Fruit fly (Drosophila melanogaster) whole organism, prepupa: ENCODE data around the gene CG4982.

Source experiments
- CG10669 ChIP-seq: fragments of 200-800 bp; sonication (Bioruptor generic); optimal IDR thresholded peaks from 3 replicates; lab custom pipeline; 2018; ENCODE audit warnings: missing biosample characterization, mild to moderate bottlenecking, missing genetic modification characterization, moderate library complexity
- CG6808 ChIP-seq: fragments of 200-800 bp; sonication (Bioruptor generic); optimal IDR thresholded peaks from 3 replicates; lab custom pipeline; 2017; ENCODE audit warnings: missing biosample characterization, missing genetic modification characterization, mild to moderate bottlenecking, moderate library complexity, missing genetic modification reagents
- CG7368 ChIP-seq: fragments of 200-800 bp; sonication (Bioruptor generic); optimal IDR thresholded peaks from 3 replicates; lab custom pipeline; 2016; ENCODE audit warnings: missing biosample characterization, missing genetic modification characterization
- Eip93F ChIP-seq: fragments of 200-800 bp; sonication (Bioruptor generic); optimal IDR thresholded peaks from 2 replicates; lab custom pipeline; 2016; ENCODE audit warnings: missing biosample characterization, mild to moderate bottlenecking, missing genetic modification characterization
- Ets96B ChIP-seq: fragments of 200-800 bp; optimal IDR thresholded peaks from 2 replicates; lab custom pipeline; 2019; ENCODE audit warnings: missing biosample characterization, mild to moderate bottlenecking, missing genetic modification characterization, moderate library complexity
- Hr38 ChIP-seq: sonication (Bioruptor generic); optimal IDR thresholded peaks from 2 replicates; lab custom pipeline; 2016; ENCODE audit warnings: missing biosample characterization, missing genetic modification characterization
- Lpt ChIP-seq: fragments of 200-800 bp; sonication (Bioruptor generic); optimal IDR thresholded peaks from 3 replicates; lab custom pipeline; 2016; ENCODE audit warnings: missing biosample characterization, missing genetic modification characterization
- Met ChIP-seq: fragments of 200-800 bp; sonication (Bioruptor generic); optimal IDR thresholded peaks from 3 replicates; lab custom pipeline; 2016; ENCODE audit warnings: missing biosample characterization, missing genetic modification characterization
- Sox102F ChIP-seq: fragments of 200-800 bp; sonication (Bioruptor generic); optimal IDR thresholded peaks from 2 replicates; lab custom pipeline; 2016; ENCODE audit warnings: missing biosample characterization, mild to moderate bottlenecking, missing genetic modification characterization
- Sox15 ChIP-seq: fragments of 200-800 bp; sonication (Bioruptor generic); optimal IDR thresholded peaks from 3 replicates; lab custom pipeline; 2016; ENCODE audit warnings: missing biosample characterization, missing genetic modification characterization
- acj6 ChIP-seq: fragments of 200-800 bp; sonication (Bioruptor generic); optimal IDR thresholded peaks from 3 replicates; lab custom pipeline; 2016; ENCODE audit warnings: missing biosample characterization, missing genetic modification characterization
- ss ChIP-seq, 2 experiments: fragments of 200-800 bp; sonication (Bioruptor generic); optimal IDR thresholded peaks; 2 replicates in 1 of 2; 3 replicates in 1 of 2; lab custom pipeline; 2017 to 2018; ENCODE audit warnings: mild to moderate bottlenecking in 2 of 2, missing biosample characterization in 2 of 2, missing genetic modification characterization in 2 of 2, moderate library complexity in 1 of 2
- svp ChIP-seq: fragments of 200-800 bp; sonication (Bioruptor generic); peaks from one replicate; lab custom pipeline; 2016; ENCODE audit warnings: missing biosample characterization, missing genetic modification characterization
- topi ChIP-seq: fragments of 200-800 bp; sonication (Bioruptor generic); optimal IDR thresholded peaks from 3 replicates; lab custom pipeline; 2016; ENCODE audit warnings: missing biosample characterization, missing genetic modification characterization

DNA sequence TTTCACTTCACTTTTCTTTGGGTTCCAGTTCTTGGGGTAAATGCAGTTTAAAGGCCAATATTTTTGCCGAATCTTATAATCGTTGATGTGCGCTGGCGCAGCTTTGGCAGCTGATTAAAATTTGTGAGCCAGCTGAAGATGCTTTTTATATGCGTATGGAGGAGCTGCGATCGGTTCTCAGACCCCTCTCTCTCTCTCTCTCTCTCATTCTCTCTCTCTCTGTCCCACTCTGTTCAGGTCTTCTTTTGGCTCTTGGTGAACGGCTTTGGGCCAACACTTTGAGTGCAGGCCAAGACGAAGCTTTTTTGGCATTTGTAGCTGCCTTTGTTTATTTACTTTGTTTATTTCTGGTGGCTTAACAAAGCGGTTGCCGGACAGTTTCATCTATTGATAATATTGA, 12.9 kb upstream of the CG4982 start, which contains the start of gene CG13046:
- no peak for TF ChIP-seq Lpt (GFP tag; lab: Kevin White, UChicago)
- TF ChIP-seq svp = no peak
- TF ChIP-seq Ets96B (tag; lab: Kevin White, UChicago) = no peak
- TF ChIP-seq ss (GFP tag; optimal IDR thresholded peaks at IDR 0.05; lab: Kevin White, UChicago) = no peak
- TF ChIP-seq CG7368 (GFP tag; lab: Kevin White, UChicago) = no peak
- no peak for TF ChIP-seq Met (GFP tag; lab: Kevin White, UChicago)
- no peak for TF ChIP-seq CG10669 (GFP tag; lab: Kevin White, UChicago)
- TF ChIP-seq acj6 = no peak
- no peak for TF ChIP-seq CG6808 (GFP tag; lab: Kevin White, UChicago)
- no peak for TF ChIP-seq Sox15 (GFP tag; lab: Kevin White, UChicago)
- no peak for TF ChIP-seq Hr38 (GFP tag; lab: Kevin White, UChicago)
- no peak for TF ChIP-seq Eip93F (GFP tag; lab: Kevin White, UChicago)
- TF ChIP-seq Sox102F (GFP tag; lab: Kevin White, UChicago) = no peak
- no peak for TF ChIP-seq topi
